Fruit fly (Drosophila melanogaster): ENCODE measurements around the gene CG13398.
A peak's percentile ranks its signal among the peaks of the same experiment; 100 is the strongest.

CG13398 gene

dm6 chr2L:8437176-8437575 lies 22.1 kb upstream of the CG13398 start, which contains the start of the genes D12 and Chrac-14 (continued):
- TF ChIP-seq dmrt11E (tag; optimal IDR thresholded peaks at IDR 0.05): no peak
- TF ChIP-seq Dp (GFP tag; optimal IDR thresholded peaks at IDR 0.05): peak; percentile 70
- TF ChIP-seq ro (GFP tag; IDR thresholded peaks at IDR 0.05): no peak
- TF ChIP-seq psq (GFP tag; optimal IDR thresholded peaks at IDR 0.05): peak; percentile 8
- no peak for TF ChIP-seq CG8944 (GFP tag; optimal IDR thresholded peaks at IDR 0.05)
- peak; percentile 14 for TF ChIP-seq zfh2 (GFP tag; optimal IDR thresholded peaks at IDR 0.05)
- peak; percentile 11 for TF ChIP-seq luna (GFP tag; optimal IDR thresholded peaks at IDR 0.05)
- no peak for TF ChIP-seq Ada2b (GFP tag; IDR thresholded peaks at IDR 0.05)
- peak; percentile 12 for TF ChIP-seq Ets97D (GFP tag; optimal IDR thresholded peaks at IDR 0.05)
- TF ChIP-seq her (GFP tag; optimal IDR thresholded peaks at IDR 0.05): peak; percentile 2
- TF ChIP-seq fu2 (GFP tag; optimal IDR thresholded peaks at IDR 0.05): peak; percentile 18
- TF ChIP-seq Myb (GFP tag; optimal IDR thresholded peaks at IDR 0.05): peak; percentile 54
- no peak for TF ChIP-seq CG7839 (tag; optimal IDR thresholded peaks at IDR 0.05)
- 0 out of 4 replicates have a peak, but pooled peaks have one; percentile 10 for TF ChIP-seq chinmo (GFP tag; IDR thresholded peaks at IDR 0.05; ENCODE audit: partially characterized antibody)
- peak; percentile 25 for TF ChIP-seq ind (GFP tag; optimal IDR thresholded peaks at IDR 0.05)
- TF ChIP-seq crol (GFP tag; IDR thresholded peaks at IDR 0.05): no peak
- peak; percentile 32 for TF ChIP-seq maf-S (GFP tag; optimal IDR thresholded peaks at IDR 0.05)
- TF ChIP-seq Bgb (GFP tag; IDR thresholded peaks at IDR 0.05; ENCODE audit: partially characterized antibody): peak; percentile 9; the same call in 1 of the 2 replicates
- TF ChIP-seq MESR4 (GFP tag; optimal IDR thresholded peaks at IDR 0.05): peak; percentile 42
- 0 out of 3 replicates have a peak, but pooled peaks have one; percentile 7 for TF ChIP-seq Opbp (GFP tag; IDR thresholded peaks at IDR 0.05; ENCODE audit: partially characterized antibody)
- TF ChIP-seq ci (GFP tag; IDR thresholded peaks at IDR 0.05): peak; percentile 64; the same call in 1 of the 3 replicates
- peak; percentile 24 for TF ChIP-seq dm (GFP tag; optimal IDR thresholded peaks at IDR 0.05)
- TF ChIP-seq knrl (GFP tag; IDR thresholded peaks at IDR 0.05; ENCODE audit: partially characterized antibody): no peak
- TF ChIP-seq Sry-δ (GFP tag; optimal IDR thresholded peaks at IDR 0.05): peak; percentile 22
- peak; percentile 29; the same call in 1 of the 3 replicates for TF ChIP-seq row (GFP tag; IDR thresholded peaks at IDR 0.05)
- no peak for TF ChIP-seq Oli (tag; optimal IDR thresholded peaks at IDR 0.05)
- TF ChIP-seq Deaf1 (tag; optimal IDR thresholded peaks at IDR 0.05): no peak
- TF ChIP-seq crp (GFP tag; optimal IDR thresholded peaks at IDR 0.05): peak; percentile 60 to 92
- peak; percentile 92 for TF ChIP-seq CG3995 (GFP tag; optimal IDR thresholded peaks at IDR 0.05)
- no peak for TF ChIP-seq zen (tag; optimal IDR thresholded peaks at IDR 0.05)
- peak; percentile 56 for TF ChIP-seq Antp (GFP tag; optimal IDR thresholded peaks at IDR 0.05)
- no peak for TF ChIP-seq ERR (GFP tag; optimal IDR thresholded peaks at IDR 0.05)
- TF ChIP-seq zfh1 (GFP tag; IDR thresholded peaks at IDR 0.05): peak; percentile 42; the same call in 1 of the 3 replicates
- TF ChIP-seq CG5180 (GFP tag; optimal IDR thresholded peaks at IDR 0.05): no peak
- TF ChIP-seq CG31365 (tag; optimal IDR thresholded peaks at IDR 0.05): no peak
- no peak for TF ChIP-seq sug (tag; optimal IDR thresholded peaks at IDR 0.05)
- peak; percentile 13; the same call in 1 of the 2 replicates for TF ChIP-seq sisA (GFP tag; IDR thresholded peaks at IDR 0.05)
- no peak for TF ChIP-seq CG6654 (GFP tag; optimal IDR thresholded peaks at IDR 0.05)
- peak; percentile 42 for TF ChIP-seq CG15514 (GFP tag; optimal IDR thresholded peaks at IDR 0.05)
- peak; percentile 11 for TF ChIP-seq NC2β (GFP tag; optimal IDR thresholded peaks at IDR 0.05)
- TF ChIP-seq Rx (GFP tag; IDR thresholded peaks at IDR 0.05): 0 out of 2 replicates have a peak, but pooled peaks have one; percentile 2
- peak; percentile 36 for TF ChIP-seq jumu (GFP tag; optimal IDR thresholded peaks at IDR 0.05)
- TF ChIP-seq CG12744 (GFP tag; optimal IDR thresholded peaks at IDR 0.05): no peak
- peak; percentile 15 for TF ChIP-seq B-H2 (GFP tag; optimal IDR thresholded peaks at IDR 0.05)
- peak; percentile 1 for TF ChIP-seq gfzf (GFP tag; optimal IDR thresholded peaks at IDR 0.05)
- no peak for TF ChIP-seq CG32772 (GFP tag; IDR thresholded peaks at IDR 0.05)
- peak; percentile 12; the same call in 1 of the 2 replicates for TF ChIP-seq Xrp1 (GFP tag; IDR thresholded peaks at IDR 0.05)
- TF ChIP-seq CG34422 (GFP tag; IDR thresholded peaks at IDR 0.05): peak; percentile 39; the same call in 1 of the 3 replicates
- no peak for TF ChIP-seq C15 (GFP tag; IDR thresholded peaks at IDR 0.05)
- TF ChIP-seq CG10267 (tag; optimal IDR thresholded peaks at IDR 0.05): peak; percentile 93

Data from whole organism, embryonic.